Fruit fly (Drosophila melanogaster): ENCODE data around the gene CG14125.
A peak's percentile ranks its signal among the peaks of the same experiment; 100 is the strongest.

Gene CG14125

dm6 chr3L:12016186-12016585 lies 41.5 kb downstream of the CG14125 start (continued):
- TF ChIP-seq CG11762 (GFP tag; optimal IDR thresholded peaks at IDR 0.05; ENCODE audit: insufficient read depth) (peak; percentile 31), Sox14 (GFP tag; optimal IDR thresholded peaks at IDR 0.05) (peak; percentile 4), CG6854 (GFP tag; optimal IDR thresholded peaks at IDR 0.05) (peak; percentile 68), CG3919 (GFP tag; optimal IDR thresholded peaks at IDR 0.05) (peak; percentile 45), Ets96B (tag; optimal IDR thresholded peaks at IDR 0.05) (peak; percentile 24), CG11902 (GFP tag; optimal IDR thresholded peaks at IDR 0.05) (peak; percentile 49), Smox (GFP tag; optimal IDR thresholded peaks at IDR 0.05) (peak; percentile 23), Hr38 (GFP tag; optimal IDR thresholded peaks at IDR 0.05) (no peak), CG6163 (GFP tag; IDR thresholded peaks at IDR 0.05) (peak; percentile 80), CG9139 (GFP tag; optimal IDR thresholded peaks at IDR 0.05) (no peak), Eip93F (GFP tag; optimal IDR thresholded peaks at IDR 0.05) (no peak), svp (GFP tag) (peak; percentile 78), lz (GFP tag; optimal IDR thresholded peaks at IDR 0.05) (peak; percentile 24), Gug (GFP tag; IDR thresholded peaks at IDR 0.05) (no peak; the same call in 1 of the 2 replicates)

DNA sequence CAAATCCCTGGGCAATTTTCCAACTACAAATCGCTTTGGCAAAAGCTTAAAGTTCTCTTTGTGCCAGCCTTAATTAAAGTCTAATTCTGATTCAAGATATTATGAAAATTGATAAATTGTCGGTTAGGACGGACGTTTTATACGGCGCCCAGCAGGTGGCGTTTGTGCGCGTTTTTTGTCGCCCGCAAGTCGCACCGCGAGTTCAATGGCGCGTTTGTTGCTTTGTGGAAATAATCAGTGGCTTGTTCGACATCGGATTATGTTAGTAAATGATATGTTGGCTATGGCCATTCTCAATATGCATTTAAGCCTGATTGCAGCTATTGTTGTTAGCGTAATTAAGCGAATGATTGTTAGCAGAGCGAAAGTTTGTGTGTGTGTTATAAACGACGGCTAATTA lies 47.2 kb downstream of the CG14125 start:
- no peak for TF ChIP-seq CG16779 (tag; optimal IDR thresholded peaks at IDR 0.05)
- TF ChIP-seq fkh (GFP tag; optimal IDR thresholded peaks at IDR 0.05), result no peak
- TF ChIP-seq CG31627 (GFP tag; optimal IDR thresholded peaks at IDR 0.05), result no peak
- no peak for TF ChIP-seq CG10631 (GFP tag; optimal IDR thresholded peaks at IDR 0.05)
- TF ChIP-seq fd59A (GFP tag; optimal IDR thresholded peaks at IDR 0.05), result no peak
- TF ChIP-seq CG9139 (GFP tag; optimal IDR thresholded peaks at IDR 0.05), result no peak
- TF ChIP-seq ss (GFP tag; optimal IDR thresholded peaks at IDR 0.05), result no peak
- TF ChIP-seq Blimp-1 (GFP tag; optimal IDR thresholded peaks at IDR 0.05), result no peak
- TF ChIP-seq CG8119 (GFP tag; IDR thresholded peaks at IDR 0.05), result no peak
- TF ChIP-seq CG32006 (GFP tag; optimal IDR thresholded peaks at IDR 0.05), result no peak
- no peak for TF ChIP-seq Sox102F (GFP tag; optimal IDR thresholded peaks at IDR 0.05)
- TF ChIP-seq Lpt (GFP tag; optimal IDR thresholded peaks at IDR 0.05), result no peak
- TF ChIP-seq Eip75B (GFP tag; optimal IDR thresholded peaks at IDR 0.05), result no peak
- no peak for TF ChIP-seq CG15336 (GFP tag; IDR thresholded peaks at IDR 0.05)
- no peak for TF ChIP-seq Hr4 (GFP tag; optimal IDR thresholded peaks at IDR 0.05)
- no peak for TF ChIP-seq CG6792 (GFP tag; optimal IDR thresholded peaks at IDR 0.05)

DNA sequence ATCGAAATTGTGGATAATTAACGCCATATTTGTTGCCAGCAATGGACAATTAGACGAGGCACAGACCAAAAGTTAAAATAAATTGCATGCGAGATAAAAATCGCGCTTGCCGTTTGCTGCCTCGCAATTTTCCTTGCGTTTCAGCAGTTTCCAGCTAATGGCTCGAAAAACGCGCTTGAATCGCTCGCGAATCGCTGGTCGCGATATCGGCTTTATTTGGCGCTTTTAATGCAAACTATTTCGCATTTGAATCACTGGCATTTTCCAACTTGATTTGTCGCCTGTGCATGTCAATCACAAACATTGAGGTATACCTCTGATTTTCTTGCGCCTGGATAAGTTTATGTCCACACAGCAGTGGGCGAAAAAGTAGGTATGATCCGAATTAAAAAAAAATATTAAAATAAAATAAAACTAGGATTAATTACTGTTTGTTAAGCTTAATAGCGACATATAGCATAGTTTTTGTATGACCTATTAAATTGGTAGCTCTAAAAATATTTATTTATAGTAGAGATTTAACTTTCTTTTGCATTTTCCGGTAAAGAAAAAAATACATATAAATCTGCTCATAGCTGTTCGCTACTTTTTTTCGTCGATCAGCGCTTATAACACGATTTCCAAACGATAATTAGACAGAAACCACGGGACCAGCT lies 48.6 kb downstream of the CG14125 start:
- TF ChIP-seq fd85E (GFP tag; optimal IDR thresholded peaks at IDR 0.05) (no peak), CG3032 (tag; optimal IDR thresholded peaks at IDR 0.05) (no peak), CG11294 (GFP tag; IDR thresholded peaks at IDR 0.05) (no peak), Lpt (GFP tag; optimal IDR thresholded peaks at IDR 0.05) (no peak), CG32006 (GFP tag; optimal IDR thresholded peaks at IDR 0.05) (peak; percentile 73), salr (GFP tag; optimal IDR thresholded peaks at IDR 0.05) (no peak), Sox15 (GFP tag; optimal IDR thresholded peaks at IDR 0.05) (no peak), CG8119 (GFP tag; IDR thresholded peaks at IDR 0.05) (peak; percentile 63; the same call in 2 of the 3 replicates), ss (GFP tag; optimal IDR thresholded peaks at IDR 0.05) (no peak), CG4318 (GFP tag; optimal IDR thresholded peaks at IDR 0.05) (peak; percentile 45), CG6276 (GFP tag; optimal IDR thresholded peaks at IDR 0.05) (peak; percentile 59), CG31627 (GFP tag; optimal IDR thresholded peaks at IDR 0.05) (no peak), CG1621 (tag; optimal IDR thresholded peaks at IDR 0.05) (no peak), OdsH (GFP tag; optimal IDR thresholded peaks at IDR 0.05) (peak; percentile 9), eg (GFP tag; IDR thresholded peaks at IDR 0.05) (0 out of 3 replicates have a peak, but pooled peaks have one; percentile 58), esn (GFP tag; optimal IDR thresholded peaks at IDR 0.05) (peak; percentile 11), pdm3 (GFP tag; optimal IDR thresholded peaks at IDR 0.05) (peak; percentile 30), Eip78C (GFP tag) (peak; percentile 59), topi (GFP tag; optimal IDR thresholded peaks at IDR 0.05) (no peak), Hr38 (GFP tag; optimal IDR thresholded peaks at IDR 0.05) (no peak), Hr39 (GFP tag; optimal IDR thresholded peaks at IDR 0.05) (no peak), achi (GFP tag; optimal IDR thresholded peaks at IDR 0.05) (peak; percentile 29), Blimp-1 (GFP tag; optimal IDR thresholded peaks at IDR 0.05) (no peak), CG15336 (GFP tag; IDR thresholded peaks at IDR 0.05) (peak; percentile 68), Hr4 (GFP tag; optimal IDR thresholded peaks at IDR 0.05) (peak; percentile 45)
